Fruit fly (Drosophila melanogaster): ENCODE results near the gene disp.

Gene disp

dm6 chr3R:5861218-5861902 lies 5.2 kb upstream of the disp start (continued):
- no peak for TF ChIP-seq slp2 (GFP tag; optimal IDR thresholded peaks at IDR 0.05)
- no peak for TF ChIP-seq CHES-1-like (GFP tag; optimal IDR thresholded peaks at IDR 0.05)
- TF ChIP-seq CG4424 (GFP tag; optimal IDR thresholded peaks at IDR 0.05), result peak; percentile 1
- TF ChIP-seq sug (tag; optimal IDR thresholded peaks at IDR 0.05), result peak; percentile 16
- peak; percentile 16 for TF ChIP-seq fu2 (GFP tag; optimal IDR thresholded peaks at IDR 0.05)
- TF ChIP-seq CG7745 (tag; optimal IDR thresholded peaks at IDR 0.05), result no peak
- TF ChIP-seq grau (tag; optimal IDR thresholded peaks at IDR 0.05), result peak; percentile 38
- no peak for TF ChIP-seq ci (GFP tag; IDR thresholded peaks at IDR 0.05)
- TF ChIP-seq lov (optimal IDR thresholded peaks at IDR 0.05), result no peak
- TF ChIP-seq lov (GFP tag; IDR thresholded peaks at IDR 0.05), result no peak
- TF ChIP-seq dan (GFP tag; IDR thresholded peaks at IDR 0.05), result no peak
- TF ChIP-seq CG11560 (tag; IDR thresholded peaks at IDR 0.05), result no peak
- no peak for TF ChIP-seq Oaz (GFP tag; IDR thresholded peaks at IDR 0.05)
- no peak for TF ChIP-seq croc (GFP tag; conservative IDR thresholded peaks at IDR 0.05)
- TF ChIP-seq sens (GFP tag), result peak; percentile 78
- no peak for TF ChIP-seq Chrac-16 (GFP tag; optimal IDR thresholded peaks at IDR 0.05)
- no peak for TF ChIP-seq CG4328 (GFP tag; optimal IDR thresholded peaks at IDR 0.05)
- 0 out of 2 replicates have a peak, but pooled peaks have one; percentile 15 for TF ChIP-seq cas (GFP tag; IDR thresholded peaks at IDR 0.05)
- TF ChIP-seq vnd (GFP tag; IDR thresholded peaks at IDR 0.05; ENCODE audit: partially characterized antibody), result no peak
- TF ChIP-seq CG11504 (tag; optimal IDR thresholded peaks at IDR 0.05), result peak; percentile 42
- no peak for TF ChIP-seq Hey (tag; optimal IDR thresholded peaks at IDR 0.05)
- no peak for TF ChIP-seq yki (optimal IDR thresholded peaks at IDR 0.05)
- peak; percentile 3 for TF ChIP-seq CG6854 (GFP tag; optimal IDR thresholded peaks at IDR 0.05)
- TF ChIP-seq CG18619 (GFP tag; optimal IDR thresholded peaks at IDR 0.05), result peak; percentile 67
- TF ChIP-seq lilli (GFP tag; optimal IDR thresholded peaks at IDR 0.05), result peak; percentile 53
- TF ChIP-seq Taf1 (GFP tag; IDR thresholded peaks at IDR 0.05), result no peak
- no peak for TF ChIP-seq gt (GFP tag; IDR thresholded peaks at IDR 0.05)
- peak; percentile 8 for TF ChIP-seq eyg (GFP tag; optimal IDR thresholded peaks at IDR 0.05)
- TF ChIP-seq dmrt99B (tag; optimal IDR thresholded peaks at IDR 0.05), result no peak
- TF ChIP-seq CG30020 (tag; optimal IDR thresholded peaks at IDR 0.05), result no peak
- TF ChIP-seq Ada2b (GFP tag; IDR thresholded peaks at IDR 0.05), result no peak
- no peak for TF ChIP-seq tin (GFP tag; optimal IDR thresholded peaks at IDR 0.05)
- no peak for TF ChIP-seq Dfd (GFP tag; optimal IDR thresholded peaks at IDR 0.05)
- TF ChIP-seq CG1792 (GFP tag; optimal IDR thresholded peaks at IDR 0.05), result peak; percentile 23
- peak; percentile 44 for TF ChIP-seq ind (GFP tag; optimal IDR thresholded peaks at IDR 0.05)
- 0 out of 3 replicates have a peak, but pooled peaks have one; percentile 38 for TF ChIP-seq CG11695 (GFP tag; IDR thresholded peaks at IDR 0.05)
- no peak for TF ChIP-seq CG5180 (GFP tag; optimal IDR thresholded peaks at IDR 0.05)
- 0 out of 2 replicates have a peak, but pooled peaks have one; percentile 13 for TF ChIP-seq CG17328 (GFP tag; IDR thresholded peaks at IDR 0.05)
- peak; percentile 31; the same call in 1 of the 2 replicates for TF ChIP-seq CG11696 (GFP tag; IDR thresholded peaks at IDR 0.05)
- TF ChIP-seq B-H1 (GFP tag; IDR thresholded peaks at IDR 0.05), result no peak
- TF ChIP-seq CG2712 (tag; optimal IDR thresholded peaks at IDR 0.05), result no peak
- no peak for TF ChIP-seq CG8944 (GFP tag; optimal IDR thresholded peaks at IDR 0.05)
- TF ChIP-seq CG31365 (tag; optimal IDR thresholded peaks at IDR 0.05), result no peak
- TF ChIP-seq trem (tag; optimal IDR thresholded peaks at IDR 0.05), result no peak
- peak; percentile 22; the same call in 1 of the 2 replicates for TF ChIP-seq CG1024 (GFP tag; IDR thresholded peaks at IDR 0.05)
- no peak for TF ChIP-seq CG14441 (GFP tag; IDR thresholded peaks at IDR 0.05)
- TF ChIP-seq CG13287 (GFP tag; IDR thresholded peaks at IDR 0.05; ENCODE audit: partially characterized antibody), result no peak
- TF ChIP-seq nmo (GFP tag; optimal IDR thresholded peaks at IDR 0.05), result peak; percentile 30
- peak; percentile 27; the same call in 1 of the 2 replicates for TF ChIP-seq CG31224 (GFP tag; IDR thresholded peaks at IDR 0.05)
- no peak for TF ChIP-seq abd-A (tag; optimal IDR thresholded peaks at IDR 0.05)
- TF ChIP-seq Opbp (GFP tag; IDR thresholded peaks at IDR 0.05; ENCODE audit: partially characterized antibody), result no peak

Data from whole organism, embryonic.